Fruit fly (Drosophila melanogaster) whole organism, embryonic: ENCODE data around the gene CG32564.

ENCODE experiments used
- Asciz ChIP-seq: fragments of 200-800 bp; sonication (Bioruptor generic); optimal IDR thresholded peaks from 2 replicates; lab custom pipeline; 2017; ENCODE audit warnings: missing biosample characterization, mild to moderate bottlenecking, missing genetic modification characterization, missing genetic modification reagents
- Atf6 ChIP-seq: fragments of 200-800 bp; sonication (Bioruptor generic); IDR thresholded peaks from 2 replicates; pipeline ENCODE4 v1.3.6; 2022; ENCODE audit warnings: missing biosample characterization, missing genetic modification characterization
- Blimp-1 ChIP-seq: fragments of 200-800 bp; sonication (Bioruptor generic); optimal IDR thresholded peaks from 3 replicates; lab custom pipeline; 2018; ENCODE audit warnings: missing biosample characterization, missing genetic modification characterization, mild to moderate bottlenecking, moderate library complexity, missing genetic modification reagents
- BtbVII ChIP-seq: fragments of 200-800 bp; sonication (Bioruptor generic); optimal IDR thresholded peaks from 3 replicates; lab custom pipeline; 2017; ENCODE audit warnings: missing biosample characterization, mild to moderate bottlenecking, missing genetic modification characterization
- CG10274 ChIP-seq: fragments of 200-800 bp; sonication (Bioruptor generic); optimal IDR thresholded peaks from 3 replicates; lab custom pipeline; 2017; ENCODE audit warnings: missing biosample characterization, mild to moderate bottlenecking, missing genetic modification characterization
- CG10959 ChIP-seq: fragments of 200-800 bp; sonication (Bioruptor generic); IDR thresholded peaks from 2 replicates; pipeline ENCODE4 v1.3.6; 2022; ENCODE audit warnings: missing biosample characterization, missing genetic modification characterization
- CG12299 ChIP-seq: fragments of 200-800 bp; sonication (Bioruptor generic); optimal IDR thresholded peaks from 2 replicates; lab custom pipeline; 2018; ENCODE audit warnings: missing biosample characterization, mild to moderate bottlenecking, missing genetic modification characterization
- CG13775 ChIP-seq: fragments of 200-800 bp; sonication (Bioruptor generic); optimal IDR thresholded peaks from 3 replicates; lab custom pipeline; 2017; ENCODE audit warnings: missing biosample characterization, mild to moderate bottlenecking, missing genetic modification characterization
- CG14860 ChIP-seq: fragments of 200-800 bp; sonication (Bioruptor generic); IDR thresholded peaks from 3 replicates; pipeline ENCODE4 v1.3.6; 2022; ENCODE audit warnings: missing biosample characterization, missing genetic modification characterization; ENCODE audit not compliant: partially characterized antibody
- CG17186 ChIP-seq: fragments of 200-800 bp; sonication (Bioruptor generic); optimal IDR thresholded peaks from 3 replicates; lab custom pipeline; 2017; ENCODE audit warnings: missing biosample characterization, missing genetic modification reagents, missing genetic modification characterization
- CG18011 ChIP-seq: fragments of 200-800 bp; sonication (Bioruptor generic); optimal IDR thresholded peaks from 2 replicates; lab custom pipeline; 2017; ENCODE audit warnings: missing biosample characterization, missing genetic modification characterization, mild to moderate bottlenecking, moderate library complexity, missing genotype
- CG2120 ChIP-seq: fragments of 200-800 bp; sonication (Bioruptor generic); optimal IDR thresholded peaks from 3 replicates; lab custom pipeline; 2016; ENCODE audit warnings: missing biosample characterization, missing genetic modification characterization
- CG2202 ChIP-seq: fragments of 200-800 bp; sonication (Bioruptor generic); optimal IDR thresholded peaks from 2 replicates; lab custom pipeline; 2018; ENCODE audit warnings: missing biosample characterization, mild to moderate bottlenecking, missing genetic modification characterization
- CG31441 ChIP-seq: fragments of 200-800 bp; sonication (Bioruptor generic); IDR thresholded peaks from 2 replicates; pipeline ENCODE4 v1.3.6; 2022; ENCODE audit warnings: missing biosample characterization, missing genetic modification characterization
- CG3163 ChIP-seq: fragments of 200-800 bp; sonication (Bioruptor generic); optimal IDR thresholded peaks from 3 replicates; lab custom pipeline; 2016; ENCODE audit warnings: missing biosample characterization, missing genetic modification characterization
- CG43689 ChIP-seq: fragments of 200-800 bp; sonication (Bioruptor generic); IDR thresholded peaks from 2 replicates; pipeline ENCODE4 v1.3.6; 2022; ENCODE audit warnings: missing biosample characterization, missing genetic modification characterization
- CG4617 ChIP-seq: fragments of 200-800 bp; sonication (Bioruptor generic); optimal IDR thresholded peaks from 3 replicates; lab custom pipeline; 2016; ENCODE audit warnings: missing biosample characterization, missing genetic modification characterization, borderline replicate concordance
- CG6854 ChIP-seq: fragments of 200-800 bp; sonication (Bioruptor generic); optimal IDR thresholded peaks from 3 replicates; lab custom pipeline; 2017; ENCODE audit warnings: missing biosample characterization, mild to moderate bottlenecking, missing genetic modification characterization
- CG8359 ChIP-seq: fragments of 200-800 bp; sonication (Bioruptor generic); optimal IDR thresholded peaks from 2 replicates; lab custom pipeline; 2017; ENCODE audit warnings: missing biosample characterization, mild to moderate bottlenecking, missing genetic modification characterization, borderline replicate concordance
- CG8944 ChIP-seq: fragments of 200-800 bp; sonication (Bioruptor generic); optimal IDR thresholded peaks from 3 replicates; lab custom pipeline; 2016; ENCODE audit warnings: missing biosample characterization, missing genetic modification characterization
- CG9437 ChIP-seq: fragments of 200-800 bp; sonication (Bioruptor generic); optimal IDR thresholded peaks from 2 replicates; lab custom pipeline; 2018; ENCODE audit warnings: missing biosample characterization, mild to moderate bottlenecking, missing genetic modification characterization
- CG9609 ChIP-seq: fragments of 200-800 bp; sonication (Bioruptor generic); optimal IDR thresholded peaks from 3 replicates; lab custom pipeline; 2016; ENCODE audit warnings: missing biosample characterization, missing genetic modification characterization
- CG9932 ChIP-seq: fragments of 200-800 bp; sonication (Bioruptor generic); IDR thresholded peaks from 2 replicates; pipeline ENCODE4 v1.3.6; 2022; ENCODE audit warnings: missing biosample characterization, missing genetic modification characterization
- D19B ChIP-seq: fragments of 200-800 bp; sonication (Bioruptor generic); optimal IDR thresholded peaks from 2 replicates; lab custom pipeline; 2017; ENCODE audit warnings: missing biosample characterization, mild to moderate bottlenecking, missing genetic modification characterization
- Dbx ChIP-seq: fragments of 200-800 bp; sonication (Bioruptor generic); IDR thresholded peaks from 3 replicates; pipeline ENCODE4 v1.3.6; 2022; ENCODE audit warnings: missing biosample characterization, missing genetic modification characterization
- ERR ChIP-seq: fragments of 200-800 bp; sonication (Bioruptor generic); optimal IDR thresholded peaks from 2 replicates; lab custom pipeline; 2016; ENCODE audit warnings: missing biosample characterization, missing genetic modification characterization
- HHEX ChIP-seq: fragments of 200-800 bp; sonication (Bioruptor generic); optimal IDR thresholded peaks from 3 replicates; lab custom pipeline; 2017; ENCODE audit warnings: missing biosample characterization, mild to moderate bottlenecking, missing genetic modification characterization, missing genetic modification reagents
- HLH4C ChIP-seq: fragments of 200-800 bp; sonication (Bioruptor generic); IDR thresholded peaks from 3 replicates; pipeline ENCODE4 v1.3.6; 2022; ENCODE audit warnings: missing biosample characterization, missing genetic modification characterization; ENCODE audit not compliant: partially characterized antibody
- HLHmδ ChIP-seq: fragments of 200-800 bp; sonication (Bioruptor generic); optimal IDR thresholded peaks from 2 replicates; lab custom pipeline; 2018; ENCODE audit warnings: missing biosample characterization, mild to moderate bottlenecking, missing genetic modification characterization, moderate library complexity
- Hmx ChIP-seq: fragments of 200-800 bp; sonication (Bioruptor generic); optimal IDR thresholded peaks from 2 replicates; lab custom pipeline; 2016; ENCODE audit warnings: missing biosample characterization, missing genetic modification characterization
- Kr ChIP-seq: fragments of 200-800 bp; sonication (Bioruptor generic); optimal IDR thresholded peaks from 2 replicates; lab custom pipeline; 2017; ENCODE audit warnings: missing biosample characterization, mild to moderate bottlenecking, missing genetic modification characterization
- Nf-YC ChIP-seq: fragments of 200-800 bp; optimal IDR thresholded peaks from 3 replicates; lab custom pipeline; 2019; ENCODE audit warnings: missing biosample characterization, mild to moderate bottlenecking, missing genetic modification characterization, moderate library complexity
- TFAM ChIP-seq: fragments of 200-800 bp; sonication (Bioruptor generic); optimal IDR thresholded peaks from 2 replicates; lab custom pipeline; 2017; ENCODE audit warnings: missing biosample characterization, missing genetic modification characterization, inconsistent platforms
- cato ChIP-seq: fragments of 200-800 bp; sonication (Bioruptor generic); optimal IDR thresholded peaks from 2 replicates; lab custom pipeline; 2016; ENCODE audit warnings: missing biosample characterization, missing genetic modification characterization, borderline replicate concordance
- croc ChIP-seq: fragments of 200-800 bp; sonication (Bioruptor generic); conservative IDR thresholded peaks from 3 replicates; pipeline ENCODE4 v1.3.6; 2022; ENCODE audit warnings: missing biosample characterization, missing genetic modification characterization
- dm ChIP-seq: fragments of 200-800 bp; sonication (Bioruptor generic); optimal IDR thresholded peaks from 3 replicates; lab custom pipeline; 2016; ENCODE audit warnings: missing biosample characterization, missing genetic modification characterization
- dysf ChIP-seq: fragments of 200-800 bp; sonication (Bioruptor generic); IDR thresholded peaks from 3 replicates; pipeline ENCODE4 v1.3.6; 2022; ENCODE audit warnings: missing biosample characterization, missing genetic modification characterization
- exex ChIP-seq: fragments of 200-800 bp; sonication (Bioruptor generic); optimal IDR thresholded peaks from 4 replicates; lab custom pipeline; 2018; ENCODE audit warnings: missing biosample characterization, mild to moderate bottlenecking, missing genetic modification characterization, moderate library complexity
- fru ChIP-seq: fragments of >200 bp; optimal IDR thresholded peaks from 2 replicates; lab custom pipeline; 2017
- jumu ChIP-seq: fragments of 200-800 bp; sonication (Bioruptor generic); optimal IDR thresholded peaks from 3 replicates; lab custom pipeline; 2016; ENCODE audit warnings: missing biosample characterization, missing genetic modification characterization
- klu ChIP-seq: fragments of 200-800 bp; sonication (Bioruptor generic); IDR thresholded peaks from 2 replicates; pipeline ENCODE4 v1.3.6; 2022; ENCODE audit warnings: missing biosample characterization, missing genetic modification characterization
- mirr ChIP-seq: fragments of 200-800 bp; sonication (Bioruptor generic); optimal IDR thresholded peaks from 3 replicates; lab custom pipeline; 2018; ENCODE audit warnings: missing biosample characterization, mild to moderate bottlenecking, missing genetic modification characterization
- org-1 ChIP-seq: fragments of 200-800 bp; sonication (Bioruptor generic); optimal IDR thresholded peaks from 2 replicates; lab custom pipeline; 2017; ENCODE audit warnings: missing biosample characterization, missing genetic modification characterization
- otp ChIP-seq: fragments of 200-800 bp; sonication (Bioruptor generic); IDR thresholded peaks from 3 replicates; pipeline ENCODE4, ENCODE4 v1.3.6; 2022; ENCODE audit warnings: missing biosample characterization, missing genetic modification characterization
- peb ChIP-seq: fragments of 200-800 bp; sonication (Bioruptor generic); IDR thresholded peaks from 2 replicates; pipeline ENCODE4 v1.3.6; 2022; ENCODE audit warnings: missing biosample characterization, missing genetic modification characterization
- pho ChIP-seq: fragments of 200-800 bp; sonication (Bioruptor generic); optimal IDR thresholded peaks from 2 replicates; lab custom pipeline; 2016; ENCODE audit warnings: missing biosample characterization, missing genetic modification characterization
- repo ChIP-seq: fragments of 200-800 bp; sonication (Bioruptor generic); optimal IDR thresholded peaks from 2 replicates; lab custom pipeline; 2016; ENCODE audit warnings: missing biosample characterization, missing genetic modification characterization
- ro ChIP-seq: fragments of 200-800 bp; sonication (Bioruptor generic); IDR thresholded peaks from 2 replicates; pipeline ENCODE4 v1.3.6; 2022; ENCODE audit warnings: missing biosample characterization, missing genetic modification characterization
- row ChIP-seq: fragments of 200-800 bp; sonication (Bioruptor generic); IDR thresholded peaks from 3 replicates; pipeline ENCODE4 v1.3.6; 2022; ENCODE audit warnings: missing biosample characterization, missing genetic modification characterization
- sob ChIP-seq: fragments of 200-800 bp; sonication (Bioruptor generic); IDR thresholded peaks from 2 replicates; pipeline ENCODE4 v1.3.6; 2022; ENCODE audit warnings: missing biosample characterization, missing genetic modification characterization
- stwl ChIP-seq: fragments of 200-800 bp; sonication (Bioruptor generic); optimal IDR thresholded peaks from 3 replicates; lab custom pipeline; 2018; ENCODE audit warnings: missing biosample characterization, mild to moderate bottlenecking, missing genetic modification characterization, moderate library complexity
- tgo ChIP-seq: fragments of 200-800 bp; sonication (Bioruptor generic); IDR thresholded peaks from 3 replicates; pipeline ENCODE4 v1.3.6; 2022; ENCODE audit warnings: missing biosample characterization, missing genetic modification characterization

CG32564 gene

DNA sequence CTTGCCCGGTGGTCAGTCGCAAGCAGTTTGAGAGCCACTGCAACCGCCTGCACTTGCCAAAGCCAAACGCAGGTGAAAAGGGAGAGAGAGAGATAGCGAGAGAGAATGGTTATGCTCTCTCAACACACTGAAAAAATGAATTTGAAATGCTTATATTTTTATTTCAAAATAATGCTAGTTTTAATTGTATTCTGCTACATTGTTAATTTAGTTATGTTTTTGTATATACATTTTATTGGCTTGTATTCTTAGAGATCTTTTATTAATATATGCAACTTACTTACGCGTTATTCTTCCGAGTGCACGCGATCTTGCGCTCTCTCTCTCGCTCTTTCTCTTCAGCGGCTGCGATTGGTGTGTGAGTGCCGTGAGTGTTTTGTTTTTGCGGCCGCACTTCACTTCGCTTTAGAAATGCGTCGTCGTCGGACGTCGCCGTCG is 27.7 kb upstream of the CG32564 start (continued):
- TF ChIP-seq croc (peak; percentile 99), ro (peak; percentile 98), CG9437 (GFP tag; lab: Kevin White, UChicago) (no peak), peb (GFP tag; lab: Robert Waterston, UW) (peak; percentile 98), HLHmδ (GFP tag; lab: Kevin White, UChicago) (no peak), jumu (GFP tag; lab: Kevin White, UChicago) (peak; percentile 90), CG14860 (GFP tag; lab: Robert Waterston, UW) (no peak), dm (GFP tag; lab: Kevin White, UChicago) (no peak), repo (GFP tag; lab: Kevin White, UChicago) (peak; percentile 85), otp (peak; percentile 92), CG43689 (no peak), Nf-YC (tag; lab: Kevin White, UChicago) (peak; percentile 93), tgo (GFP tag; lab: Robert Waterston, UW) (peak; percentile 99), CG8944 (no peak), Blimp-1 (GFP tag; lab: Kevin White, UChicago) (peak; percentile 97), ERR (peak; percentile 89), CG3163 (GFP tag; lab: Kevin White, UChicago) (peak; percentile 18), CG10274 (GFP tag; lab: Kevin White, UChicago) (peak; percentile 80), Hmx (peak; percentile 83), CG18011 (GFP tag; lab: Kevin White, UChicago) (no peak), CG31441 (GFP tag; lab: Robert Waterston, UW) (peak; percentile 94), org-1 (GFP tag; lab: Kevin White, UChicago) (peak; percentile 79), CG8359 (peak; percentile 93), CG9609 (no peak), CG10959 (GFP tag; lab: Robert Waterston, UW) (peak; percentile 99), Dbx (GFP tag; lab: Robert Waterston, UW) (peak; percentile 98), D19B (GFP tag; lab: Kevin White, UChicago) (peak; percentile 83), row (GFP tag; lab: Robert Waterston, UW) (no peak), sob (GFP tag; lab: Robert Waterston, UW) (peak; percentile 99), pho (GFP tag; lab: Kevin White, UChicago) (no peak), BtbVII (GFP tag; lab: Kevin White, UChicago) (peak; percentile 95), HLH4C (GFP tag; lab: Robert Waterston, UW) (no peak), CG2120 (GFP tag; lab: Kevin White, UChicago) (no peak), Atf6 (GFP tag; lab: Robert Waterston, UW) (peak; percentile 89), klu (GFP tag; lab: Robert Waterston, UW) (peak; percentile 97), Kr (peak; percentile 63), cato (GFP tag; lab: Kevin White, UChicago) (peak; percentile 97), dysf (GFP tag; lab: Robert Waterston, UW) (peak; percentile 99), stwl (peak; percentile 70), Asciz (GFP tag; lab: Kevin White, UChicago) (peak; percentile 98), CG12299 (tag; lab: Kevin White, UChicago) (no peak), CG6854 (GFP tag; lab: Kevin White, UChicago) (peak; percentile 95), CG9932 (GFP tag; lab: Robert Waterston, UW) (peak; percentile 73), CG17186 (peak; percentile 81), CG2202 (tag; lab: Kevin White, UChicago) (peak; percentile 71), exex (tag; lab: Kevin White, UChicago) (peak; percentile 82), fru (lab: Kevin White, UChicago) (no peak), TFAM (GFP tag; lab: Kevin White, UChicago) (peak; percentile 87), CG13775 (GFP tag; lab: Kevin White, UChicago) (peak; percentile 91), mirr (GFP tag; lab: Kevin White, UChicago) (peak; percentile 62), CG4617 (GFP tag; lab: Kevin White, UChicago) (peak; percentile 79), HHEX (GFP tag; lab: Kevin White, UChicago) (peak; percentile 96)
